Fruit fly (Drosophila melanogaster): ENCODE measurements around the gene snRNP-U1-70K.

The snRNP-U1-70K gene

dm6 chr2L:6971597-6972036 is at the start of gene snRNP-U1-70K (continued):
- peak; percentile 86 for TF ChIP-seq YL-1 (GFP tag; optimal IDR thresholded peaks at IDR 0.05)
- TF ChIP-seq Abd-B (GFP tag; optimal IDR thresholded peaks at IDR 0.05): peak; percentile 52
- TF ChIP-seq D19B (GFP tag; optimal IDR thresholded peaks at IDR 0.05): no peak
- no peak for TF ChIP-seq lola (GFP tag; optimal IDR thresholded peaks at IDR 0.05)
- TF ChIP-seq sima (GFP tag; optimal IDR thresholded peaks at IDR 0.05): no peak
- TF ChIP-seq CG4617 (GFP tag; optimal IDR thresholded peaks at IDR 0.05; ENCODE audit: borderline replicate concordance): peak; percentile 88
- no peak for TF ChIP-seq jigr1 (GFP tag; IDR thresholded peaks at IDR 0.05)
- no peak for TF ChIP-seq oc (tag; optimal IDR thresholded peaks at IDR 0.05)
- no peak; the same call in 1 of the 2 replicates for TF ChIP-seq CG7372 (GFP tag; IDR thresholded peaks at IDR 0.05)
- TF ChIP-seq Myb (GFP tag; optimal IDR thresholded peaks at IDR 0.05): peak; percentile 98
- TF ChIP-seq CHES-1-like (GFP tag; optimal IDR thresholded peaks at IDR 0.05): no peak
- no peak for TF ChIP-seq CG32532 (GFP tag; IDR thresholded peaks at IDR 0.05)
- TF ChIP-seq lov (optimal IDR thresholded peaks at IDR 0.05): no peak
- no peak for TF ChIP-seq lov (GFP tag; IDR thresholded peaks at IDR 0.05)
- TF ChIP-seq salm (tag; optimal IDR thresholded peaks at IDR 0.05): no peak
- peak; percentile 31 for TF ChIP-seq CG9876 (GFP tag; optimal IDR thresholded peaks at IDR 0.05)
- TF ChIP-seq sd (tag; optimal IDR thresholded peaks at IDR 0.05): peak; percentile 92
- peak; percentile 81 for TF ChIP-seq CG15514 (GFP tag; optimal IDR thresholded peaks at IDR 0.05)
- no peak for TF ChIP-seq CrebB (tag; optimal IDR thresholded peaks at IDR 0.05)
- TF ChIP-seq CG11398 (GFP tag; optimal IDR thresholded peaks at IDR 0.05): no peak
- no peak for TF ChIP-seq CG5953 (GFP tag; IDR thresholded peaks at IDR 0.05)
- TF ChIP-seq CG10321 (GFP tag; IDR thresholded peaks at IDR 0.05): peak; percentile 93
- no peak for TF ChIP-seq Scr (GFP tag; IDR thresholded peaks at IDR 0.05; ENCODE audit: partially characterized antibody)
- TF ChIP-seq luna (GFP tag; optimal IDR thresholded peaks at IDR 0.05): no peak
- TF ChIP-seq CTCF (GFP tag; optimal IDR thresholded peaks at IDR 0.05): peak; percentile 78
- no peak for TF ChIP-seq gt (GFP tag; IDR thresholded peaks at IDR 0.05)
- no peak for TF ChIP-seq CG4730 (GFP tag; IDR thresholded peaks at IDR 0.05)
- no peak for TF ChIP-seq NK7.1 (GFP tag; optimal IDR thresholded peaks at IDR 0.05)
- no peak for TF ChIP-seq sc (optimal IDR thresholded peaks at IDR 0.05)
- no peak for TF ChIP-seq sc (GFP tag; optimal IDR thresholded peaks at IDR 0.05)
- TF ChIP-seq CG4404 (GFP tag; IDR thresholded peaks at IDR 0.05): no peak
- peak; percentile 10 for TF ChIP-seq bbx (GFP tag; IDR thresholded peaks at IDR 0.05; ENCODE audit: partially characterized antibody)
- no peak for TF ChIP-seq CG8478 (optimal IDR thresholded peaks at IDR 0.05)
- TF ChIP-seq row (GFP tag; IDR thresholded peaks at IDR 0.05): peak; percentile 42; the same call in 2 of the 3 replicates
- no peak; the same call in 2 of the 3 replicates for TF ChIP-seq Dbx (GFP tag; IDR thresholded peaks at IDR 0.05)
- TF ChIP-seq eyg (GFP tag; optimal IDR thresholded peaks at IDR 0.05): no peak
- no peak for TF ChIP-seq peb (GFP tag; IDR thresholded peaks at IDR 0.05)
- TF ChIP-seq CG12391 (tag; optimal IDR thresholded peaks at IDR 0.05): peak; percentile 45
- 0 out of 3 replicates have a peak, but pooled peaks have one; percentile 7 for TF ChIP-seq zfh1 (GFP tag; IDR thresholded peaks at IDR 0.05)
- 0 out of 2 replicates have a peak, but pooled peaks have one; percentile 13 for TF ChIP-seq CG11085 (GFP tag; IDR thresholded peaks at IDR 0.05)
- TF ChIP-seq B-H1 (GFP tag; IDR thresholded peaks at IDR 0.05): no peak
- TF ChIP-seq CG9215 (GFP tag; IDR thresholded peaks at IDR 0.05): no peak
- no peak for TF ChIP-seq CG9609 (GFP tag; optimal IDR thresholded peaks at IDR 0.05)
- TF ChIP-seq CG3407 (GFP tag; optimal IDR thresholded peaks at IDR 0.05): no peak
- TF ChIP-seq vvl (GFP tag; IDR thresholded peaks at IDR 0.05): peak; percentile 41
- no peak for TF ChIP-seq so (GFP tag; IDR thresholded peaks at IDR 0.05)
- TF ChIP-seq CG14710 (tag; optimal IDR thresholded peaks at IDR 0.05): peak; percentile 99
- TF ChIP-seq CG6791 (GFP tag; IDR thresholded peaks at IDR 0.05; ENCODE audit: partially characterized antibody): peak; percentile 51; the same call in 2 of the 3 replicates
- TF ChIP-seq nmo (GFP tag; optimal IDR thresholded peaks at IDR 0.05): peak; percentile 6
- TF ChIP-seq CG31224 (GFP tag; IDR thresholded peaks at IDR 0.05): no peak
- TF ChIP-seq p53 (GFP tag; optimal IDR thresholded peaks at IDR 0.05): no peak
- TF ChIP-seq tgo (GFP tag; IDR thresholded peaks at IDR 0.05): no peak
- no peak for TF ChIP-seq CG17802 (tag; optimal IDR thresholded peaks at IDR 0.05)
- TF ChIP-seq Sin3A (optimal IDR thresholded peaks at IDR 0.05): no peak
